Worm (Caenorhabditis elegans) whole organism, early embryonic: Measurements from ENCODE around the gene C01B10.9.

ENCODE experiments used
- B0310.2 ChIP-seq: sonication (generic microtip); optimal IDR thresholded peaks from 2 replicates; lab custom pipeline; 2016; ENCODE audit warnings: mild to moderate bottlenecking, missing genetic modification characterization, missing compliant biosample characterization
- F13C5.2 ChIP-seq: sonication (generic microtip); optimal IDR thresholded peaks from 2 replicates; lab custom pipeline; 2017; ENCODE audit warnings: mild to moderate bottlenecking, missing genetic modification characterization, inconsistent platforms, missing compliant biosample characterization
- aly-1 ChIP-seq: sonication (generic microtip); optimal IDR thresholded peaks from 2 replicates; lab custom pipeline; 2016; ENCODE audit warnings: missing genetic modification characterization, missing compliant biosample characterization
- ama-1 ChIP-seq: fragments of 150-350 bp; optimal IDR thresholded peaks from 2 replicates; lab custom pipeline; 2014
- ceh-13 ChIP-seq: fragments of 200-800 bp; sonication (Bioruptor generic); optimal IDR thresholded peaks from 2 replicates; lab custom pipeline; 2018; ENCODE audit warnings: mild to moderate bottlenecking, missing genetic modification characterization, missing compliant biosample characterization
- ceh-36 ChIP-seq: sonication (generic microtip); optimal IDR thresholded peaks from 2 replicates; lab custom pipeline; 2016; ENCODE audit warnings: missing genetic modification characterization, inconsistent platforms, missing compliant biosample characterization
- ets-7 ChIP-seq: sonication (generic microtip); optimal IDR thresholded peaks from 2 replicates; lab custom pipeline; 2016; ENCODE audit warnings: missing genotype, missing genetic modification characterization, missing compliant biosample characterization
- flt-1 ChIP-seq: fragments of 200-800 bp; sonication (Bioruptor generic); IDR thresholded peaks from 2 replicates; pipeline ENCODE4 v1.3.6; 2022; ENCODE audit warnings: missing genetic modification characterization, missing compliant biosample characterization
- hmbx-1 ChIP-seq: sonication (generic microtip); optimal IDR thresholded peaks from 2 replicates; lab custom pipeline; 2016; ENCODE audit warnings: mild to moderate bottlenecking, missing genetic modification characterization, missing compliant biosample characterization
- hmg-4 ChIP-seq: fragments of 200-800 bp; sonication (Bioruptor generic); optimal IDR thresholded peaks from 2 replicates; lab custom pipeline; 2018; ENCODE audit warnings: mild to moderate bottlenecking, missing genetic modification characterization, missing compliant biosample characterization
- hnd-1 ChIP-seq: sonication (generic microtip); optimal IDR thresholded peaks from 2 replicates; lab custom pipeline; 2016; ENCODE audit warnings: missing genetic modification characterization, missing compliant biosample characterization
- pes-1 ChIP-seq: fragments of 200-800 bp; sonication (Bioruptor generic); IDR thresholded peaks from 2 replicates; pipeline ENCODE4 v1.3.6; 2022; ENCODE audit warnings: missing genetic modification reagents, missing genetic modification characterization, missing compliant biosample characterization
- scrt-1 ChIP-seq: fragments of 200-800 bp; sonication (Bioruptor generic); IDR thresholded peaks from 2 replicates; pipeline ENCODE4 v1.3.6; 2022; ENCODE audit warnings: missing genetic modification characterization, missing compliant biosample characterization
- sea-1 ChIP-seq: fragments of 200-800 bp; sonication (Bioruptor generic); conservative IDR thresholded peaks from 2 replicates; pipeline ENCODE4 v1.3.6; 2022; ENCODE audit warnings: missing genetic modification characterization, missing compliant biosample characterization
- tbx-11 ChIP-seq: fragments of 200-800 bp; sonication (Bioruptor generic); IDR thresholded peaks from 2 replicates; pipeline ENCODE4 v1.3.6; 2022; ENCODE audit warnings: missing genetic modification characterization, missing compliant biosample characterization
- tbx-37 ChIP-seq: fragments of 200-800 bp; sonication (Bioruptor generic); conservative IDR thresholded peaks from 2 replicates; pipeline ENCODE4 v1.3.6; 2022; ENCODE audit warnings: missing genetic modification reagents, missing genetic modification characterization, missing compliant biosample characterization
- tra-4 ChIP-seq: sonication (generic microtip); optimal IDR thresholded peaks from 2 replicates; lab custom pipeline; 2017; ENCODE audit warnings: missing genetic modification characterization, missing compliant biosample characterization

The C01B10.9 gene

DNA sequence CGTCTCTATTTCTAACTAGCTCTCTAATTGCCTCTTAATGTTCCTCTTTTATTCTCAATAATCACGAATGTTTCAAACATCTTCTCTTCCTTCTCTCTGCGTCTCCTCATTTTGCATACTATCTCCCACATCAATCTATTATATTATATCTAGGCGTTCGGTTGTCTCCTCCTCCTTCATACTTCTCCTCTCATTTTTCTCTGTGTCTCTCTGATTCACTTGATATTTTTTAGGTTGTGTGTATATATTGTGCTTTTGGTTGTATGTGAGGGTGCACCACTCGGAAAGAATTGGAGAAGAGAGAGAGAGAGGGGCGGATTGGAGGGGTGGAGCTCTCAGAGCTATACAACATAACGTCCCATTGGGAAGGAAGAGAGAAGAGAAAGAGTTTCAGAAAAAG lies 16.6 kb downstream of the C01B10.9 start:
- TF ChIP-seq B0310.2 (peak; percentile 9), hmg-4 (GFP tag; lab: Kevin White, UChicago) (peak; percentile 70), tra-4 (tag; lab: Kevin White, UChicago) (no peak)

DNA sequence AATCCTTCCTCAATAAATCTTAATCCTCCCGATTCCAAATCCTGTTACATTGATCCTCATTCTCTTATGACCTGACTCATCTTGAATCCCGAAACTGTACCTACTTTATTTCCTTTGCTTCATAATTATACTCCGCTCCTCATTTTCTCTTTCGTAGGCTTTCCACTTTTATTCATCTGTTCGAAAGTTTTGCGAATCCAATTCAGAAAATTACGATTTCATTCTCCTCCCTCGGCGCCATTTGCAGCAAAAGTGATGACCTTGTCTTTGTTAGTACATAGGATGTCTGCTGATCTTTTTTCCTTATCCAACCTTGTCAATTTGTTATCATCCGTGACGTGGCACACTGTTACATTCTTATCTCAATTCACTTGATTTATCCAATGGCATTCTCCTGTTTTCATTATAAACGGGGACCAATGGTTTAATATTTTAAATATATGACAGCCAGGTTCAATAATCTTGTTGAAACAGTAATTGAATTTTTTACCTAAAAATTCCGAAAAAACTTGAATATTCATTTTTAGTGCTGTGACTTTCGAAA lies 20.5 kb downstream of the C01B10.9 start:
- TF ChIP-seq ceh-13 (GFP tag; lab: Kevin White, UChicago) (no peak), tbx-37 (no peak), tbx-11 (GFP tag; lab: Robert Waterston, UW) (no peak), hmbx-1 (tag; lab: Kevin White, UChicago) (no peak), hnd-1 (tag; lab: Kevin White, UChicago) (no peak), ets-7 (tag; lab: Kevin White, UChicago) (no peak), tra-4 (tag; lab: Kevin White, UChicago) (no peak), aly-1 (no peak), B0310.2 (no peak), pes-1 (GFP tag; lab: Robert Waterston, UW) (no peak), F13C5.2 (no peak), ama-1 (lab: Kevin White, UChicago) (no peak), flt-1 (GFP tag; lab: Robert Waterston, UW) (no peak), sea-1 (GFP tag; lab: Robert Waterston, UW) (no peak), ceh-36 (tag; lab: Kevin White, UChicago) (no peak)

DNA sequence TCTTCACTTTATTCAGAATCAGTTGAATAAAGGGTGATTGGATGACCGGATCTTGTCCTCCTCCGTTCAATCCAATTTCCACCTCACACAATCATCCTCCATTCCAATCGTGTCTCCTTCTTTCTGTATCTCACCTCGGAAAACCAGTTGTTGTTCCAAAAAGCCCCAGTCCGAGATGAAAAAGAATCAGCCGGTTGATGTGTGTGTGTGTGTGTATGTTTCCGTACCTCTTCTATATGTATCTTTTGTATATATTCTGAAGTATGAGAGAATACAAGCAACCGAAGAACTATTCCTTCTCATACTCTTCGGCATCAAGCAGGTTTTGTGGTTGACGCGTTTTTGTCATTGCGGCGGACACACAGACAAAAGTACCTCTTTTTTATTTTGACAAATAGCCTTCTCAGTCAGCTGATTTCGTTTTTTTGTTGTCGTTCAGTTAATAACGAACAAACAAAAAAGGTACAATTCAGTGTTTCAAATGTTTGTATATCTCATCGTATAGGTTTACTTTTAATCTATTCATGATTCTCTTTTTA lies 21.7 kb downstream of the C01B10.9 start:
- TF ChIP-seq B0310.2 (no peak), hmbx-1 (tag; lab: Kevin White, UChicago) (no peak), flt-1 (GFP tag; lab: Robert Waterston, UW) (no peak), ceh-36 (tag; lab: Kevin White, UChicago) (no peak), ama-1 (lab: Kevin White, UChicago) (no peak), tbx-11 (GFP tag; lab: Robert Waterston, UW) (no peak), pes-1 (GFP tag; lab: Robert Waterston, UW) (no peak)

DNA sequence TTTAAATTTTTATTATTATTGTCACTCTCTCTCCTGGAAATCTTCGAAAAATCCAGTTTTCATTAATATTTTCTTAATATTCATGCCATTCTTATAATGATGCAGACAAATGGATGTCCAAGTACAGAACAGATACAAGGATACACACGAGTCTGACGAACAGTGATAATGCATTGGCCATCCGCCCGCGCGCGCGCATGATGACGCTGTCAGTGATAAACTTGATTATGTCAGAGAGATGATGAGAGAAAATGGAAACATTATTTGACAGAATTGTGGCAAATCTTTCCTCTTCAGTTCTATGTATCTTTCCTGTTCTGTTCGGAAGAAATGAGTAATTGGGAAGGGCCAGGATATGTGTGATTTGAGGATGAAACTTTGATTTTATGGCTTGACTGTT lies 23.7 kb downstream of the C01B10.9 start:
- TF ChIP-seq F13C5.2 (no peak), ets-7 (tag; lab: Kevin White, UChicago) (no peak), B0310.2 (no peak), ceh-36 (tag; lab: Kevin White, UChicago) (no peak)

DNA sequence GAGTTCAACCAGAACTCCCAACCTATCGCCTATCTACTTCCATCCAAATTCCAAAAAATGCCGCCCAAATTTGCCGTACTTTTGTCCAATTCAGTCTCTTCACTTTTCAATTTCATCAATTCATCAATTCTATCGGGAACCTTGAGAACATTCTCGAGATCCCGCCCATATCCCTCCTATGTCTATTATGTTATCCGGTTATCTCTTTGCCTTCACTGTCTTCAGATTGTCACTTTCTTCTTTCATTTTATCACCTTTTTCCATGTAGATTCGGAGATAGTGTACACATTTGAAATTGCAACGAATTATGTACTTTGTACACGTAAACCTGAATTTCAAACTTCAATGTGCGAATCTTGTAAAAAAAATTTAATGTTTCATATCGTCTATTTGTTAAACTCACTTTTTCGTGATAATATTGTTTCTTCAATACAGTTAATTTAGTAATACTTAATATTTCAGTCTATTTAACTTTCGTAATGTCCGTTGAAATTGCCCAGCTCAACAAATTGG lies 25.6 kb downstream of the C01B10.9 start, which contains the start of gene C01B10.11:
TSS of gene C01B10.11 (plus strand) at position 463 of the 513 bp plus-strand sequence.
- no peak for TF ChIP-seq ceh-36 (tag; lab: Kevin White, UChicago)
- no peak for TF ChIP-seq tra-4 (tag; lab: Kevin White, UChicago)
- TF ChIP-seq hnd-1 (tag; lab: Kevin White, UChicago), result no peak
- no peak for TF ChIP-seq pes-1 (GFP tag; lab: Robert Waterston, UW)
- TF ChIP-seq hmbx-1 (tag; lab: Kevin White, UChicago), result no peak
- TF ChIP-seq tbx-37, result no peak
- TF ChIP-seq ets-7 (tag; lab: Kevin White, UChicago), result no peak
- TF ChIP-seq B0310.2, result no peak
- TF ChIP-seq hmg-4 (GFP tag; lab: Kevin White, UChicago), result no peak
- TF ChIP-seq flt-1 (GFP tag; lab: Robert Waterston, UW), result no peak
- TF ChIP-seq ceh-13 (GFP tag; lab: Kevin White, UChicago), result no peak
- no peak for TF ChIP-seq scrt-1 (GFP tag; lab: Robert Waterston, UW)
- TF ChIP-seq tbx-11 (GFP tag; lab: Robert Waterston, UW), result no peak
- TF ChIP-seq aly-1, result no peak
- TF ChIP-seq ama-1 (lab: Kevin White, UChicago), result no peak
- TF ChIP-seq F13C5.2, result no peak
- TF ChIP-seq sea-1 (GFP tag; lab: Robert Waterston, UW), result no peak

DNA sequence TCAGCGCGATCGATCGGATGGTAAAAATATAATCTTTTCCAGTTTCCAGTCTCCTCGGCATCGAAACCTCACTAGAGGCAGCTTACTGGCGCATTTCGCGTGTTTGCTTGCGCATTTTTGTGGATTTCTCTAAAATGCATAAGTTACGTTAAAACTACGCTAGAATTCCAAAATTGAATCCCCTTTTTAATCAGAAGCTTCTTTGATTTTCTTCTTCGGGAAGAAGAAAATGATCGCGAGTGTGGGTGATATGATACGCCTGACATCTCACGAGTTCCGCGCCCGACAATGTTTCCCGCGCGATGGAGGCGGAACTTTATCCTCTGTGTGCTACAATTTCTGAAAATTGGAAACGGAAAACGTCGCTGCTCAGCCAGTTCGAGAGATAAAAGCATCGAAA lies 32.3 kb downstream of the C01B10.9 start:
- TF ChIP-seq ceh-36 (tag; lab: Kevin White, UChicago) (no peak), pes-1 (GFP tag; lab: Robert Waterston, UW) (no peak), sea-1 (GFP tag; lab: Robert Waterston, UW) (no peak), flt-1 (GFP tag; lab: Robert Waterston, UW) (no peak), hmg-4 (GFP tag; lab: Kevin White, UChicago) (no peak), ceh-13 (GFP tag; lab: Kevin White, UChicago) (no peak), tra-4 (tag; lab: Kevin White, UChicago) (no peak), aly-1 (no peak), F13C5.2 (no peak), scrt-1 (GFP tag; lab: Robert Waterston, UW) (no peak), tbx-37 (no peak), hnd-1 (tag; lab: Kevin White, UChicago) (no peak), B0310.2 (no peak), hmbx-1 (tag; lab: Kevin White, UChicago) (no peak)

DNA sequence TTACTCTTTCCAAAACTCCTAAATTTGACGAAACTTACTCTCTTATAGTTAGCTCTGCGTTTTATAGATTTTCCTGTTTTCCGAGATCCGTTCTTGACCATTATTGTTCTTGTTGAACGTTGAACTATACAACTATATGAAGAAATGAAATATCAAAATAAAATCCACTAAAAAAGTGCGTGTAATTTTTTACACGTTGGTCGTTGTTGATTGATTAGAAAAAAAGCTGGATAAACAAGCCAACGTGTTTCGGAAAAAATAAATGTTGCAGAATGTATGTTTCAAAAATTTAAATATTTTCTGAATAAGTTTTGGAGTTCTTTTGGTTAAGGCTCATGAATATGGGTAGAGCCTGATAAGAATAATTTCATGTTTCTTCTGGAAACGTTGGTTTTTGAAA lies 35.9 kb downstream of the C01B10.9 start, which contains the start of gene Y73B6A.1:
TSS of gene Y73B6A.1 (minus strand) at position 101 of the 400 bp plus-strand sequence.
- TF ChIP-seq aly-1 (no peak), pes-1 (GFP tag; lab: Robert Waterston, UW) (no peak), ama-1 (lab: Kevin White, UChicago) (no peak), sea-1 (GFP tag; lab: Robert Waterston, UW) (no peak), tra-4 (tag; lab: Kevin White, UChicago) (no peak), scrt-1 (GFP tag; lab: Robert Waterston, UW) (no peak), ceh-36 (tag; lab: Kevin White, UChicago) (no peak), tbx-37 (no peak), flt-1 (GFP tag; lab: Robert Waterston, UW) (no peak), B0310.2 (no peak), hmg-4 (GFP tag; lab: Kevin White, UChicago) (no peak), ceh-13 (GFP tag; lab: Kevin White, UChicago) (no peak), hmbx-1 (tag; lab: Kevin White, UChicago) (no peak)
